Worm (Caenorhabditis elegans): ENCODE data around the gene T22F3.8.
"Not testable (repeated sequence)": the region's sequence is repeated elsewhere in the genome, so short reads cannot be mapped to it uniquely, and the experiment has no call there.

T22F3.8 gene

ce11 chrV:3578813-3579212 lies 26.4 kb downstream of the T22F3.8 start, which contains the start of gene pygl-1 (continued):
- peak; percentile 99 for TF ChIP-seq efl-1 (GFP tag; optimal IDR thresholded peaks at IDR 0.05)
- no peak for TF ChIP-seq rec-8 (tag; optimal IDR thresholded peaks at IDR 0.05)
- TF ChIP-seq lin-35 (GFP tag; optimal IDR thresholded peaks at IDR 0.05), result peak in 2 of 3 experiments; percentile 35 to 90
- TF ChIP-seq dox-1 (GFP tag; IDR thresholded peaks at IDR 0.05), result peak; percentile 87
- TF ChIP-seq somi-1 (GFP tag; optimal IDR thresholded peaks at IDR 0.05), result no peak
- no peak for TF ChIP-seq Y56A3A.18 (GFP tag; IDR thresholded peaks at IDR 0.05)
- TF ChIP-seq ztf-22 (GFP tag; optimal IDR thresholded peaks at IDR 0.05), result no peak
- no peak for TF ChIP-seq ceh-100 (GFP tag; IDR thresholded peaks at IDR 0.05)
- no peak for TF ChIP-seq ceh-58 (GFP tag; IDR thresholded peaks at IDR 0.05)
- TF ChIP-seq lir-1 (GFP tag; conservative IDR thresholded peaks at IDR 0.05), result peak; percentile 71
- peak; percentile 97 for TF ChIP-seq madf-8 (GFP tag; conservative IDR thresholded peaks at IDR 0.05)
- TF ChIP-seq ceh-79 (tag; optimal IDR thresholded peaks at IDR 0.05), result no peak
- TF ChIP-seq nhr-179 (tag; optimal IDR thresholded peaks at IDR 0.05), result no peak
- no peak for TF ChIP-seq ztf-3 (GFP tag; optimal IDR thresholded peaks at IDR 0.05)
- peak; percentile 70 for TF ChIP-seq hmg-1.2 (GFP tag; IDR thresholded peaks at IDR 0.05)
- TF ChIP-seq sptf-2 (GFP tag; optimal IDR thresholded peaks at IDR 0.05), result no peak
- TF ChIP-seq ama-1 (optimal IDR thresholded peaks at IDR 0.05), result no peak
- no peak for TF ChIP-seq ama-1 (GFP tag; optimal IDR thresholded peaks at IDR 0.05)
- TF ChIP-seq let-526 (GFP tag; IDR thresholded peaks at IDR 0.05), result no peak

ce11 chrV:3575759-3576158 lies 29.5 kb downstream of the T22F3.8 start, which contains the start of gene grl-27:
TSS of gene grl-27 (minus strand) at chrV:3575859.
- no peak for TF ChIP-seq lsy-27 (tag; optimal IDR thresholded peaks at IDR 0.05; ENCODE audit: borderline replicate concordance, insufficient read depth)
- TF ChIP-seq snpc-1.3 (tag; optimal IDR thresholded peaks at IDR 0.05; ENCODE audit: insufficient read depth), result no peak
- TF ChIP-seq hmg-1.2 (GFP tag; IDR thresholded peaks at IDR 0.05), result no peak
- no peak for TF ChIP-seq D2030.7 (GFP tag; IDR thresholded peaks at IDR 0.05)
- no peak for TF ChIP-seq B0019.2 (GFP tag; conservative IDR thresholded peaks at IDR 0.05)
- no peak for TF ChIP-seq dox-1 (GFP tag; IDR thresholded peaks at IDR 0.05)

ce11 chrV:3572408-3572807 lies 32.8 kb downstream of the T22F3.8 start, which contains the start of gene F40C5.1:
TSS of gene F40C5.1 (plus strand) at chrV:3572708.
- not testable (repeated sequence) for TF ChIP-seq xnd-1 (tag; optimal IDR thresholded peaks at IDR 0.05); ceh-27 (GFP tag; optimal IDR thresholded peaks at IDR 0.05); ztf-25 (GFP tag; IDR thresholded peaks at IDR 0.05)

- not testable (repeated sequence) for TF ChIP-seq nhr-120 (GFP tag; IDR thresholded peaks at IDR 0.05); attf-3 (GFP tag; conservative IDR thresholded peaks at IDR 0.05); chd-7 (tag; optimal IDR thresholded peaks at IDR 0.05)
Measured at ce11 chrV:3570695-3571094, 34.5 kb downstream of the T22F3.8 start, which contains the start of gene F40C5.2. TSS of gene F40C5.2 (plus strand) at chrV:3570995.

ce11 chrV:3564335-3564734 lies 40.9 kb downstream of the T22F3.8 start, which contains the start of gene T24A6.17:
TSS of gene T24A6.17 (minus strand) at chrV:3564435.
- not testable (repeated sequence) for TF ChIP-seq F55B11.4 (tag; optimal IDR thresholded peaks at IDR 0.05; ENCODE audit: borderline replicate concordance, insufficient read depth); egrh-3 (GFP tag; IDR thresholded peaks at IDR 0.05); hmg-1.2 (GFP tag; IDR thresholded peaks at IDR 0.05)

Data from whole organism, young adult.